Fruit fly (Drosophila melanogaster) whole organism, embryonic: ENCODE measurements around the gene CG14625.

ENCODE experiments used
- ATbp ChIP-seq: fragments of 200-800 bp; sonication (Bioruptor generic); optimal IDR thresholded peaks from 2 replicates; lab custom pipeline; 2017; ENCODE audit warnings: missing biosample characterization, mild to moderate bottlenecking, missing genetic modification characterization, missing genetic modification reagents
- Awh ChIP-seq: fragments of 200-800 bp; sonication (Bioruptor generic); IDR thresholded peaks from 2 replicates; pipeline ENCODE4, ENCODE4 v1.3.6; 2022; ENCODE audit warnings: missing biosample characterization, missing genetic modification characterization
- Blimp-1 ChIP-seq: fragments of 200-800 bp; sonication (Bioruptor generic); optimal IDR thresholded peaks from 3 replicates; lab custom pipeline; 2018; ENCODE audit warnings: missing biosample characterization, missing genetic modification characterization, mild to moderate bottlenecking, moderate library complexity, missing genetic modification reagents
- CG12299 ChIP-seq: fragments of 200-800 bp; sonication (Bioruptor generic); optimal IDR thresholded peaks from 2 replicates; lab custom pipeline; 2018; ENCODE audit warnings: missing biosample characterization, mild to moderate bottlenecking, missing genetic modification characterization
- CG13424 ChIP-seq: fragments of 200-800 bp; sonication (Bioruptor generic); optimal IDR thresholded peaks from 2 replicates; lab custom pipeline; 2019; ENCODE audit warnings: missing biosample characterization, mild to moderate bottlenecking, missing genetic modification characterization, moderate library complexity
- CG13775 ChIP-seq: fragments of 200-800 bp; sonication (Bioruptor generic); optimal IDR thresholded peaks from 3 replicates; lab custom pipeline; 2017; ENCODE audit warnings: missing biosample characterization, mild to moderate bottlenecking, missing genetic modification characterization
- CG14965 ChIP-seq: fragments of 200-800 bp; sonication (Bioruptor generic); optimal IDR thresholded peaks from 2 replicates; lab custom pipeline; 2016; ENCODE audit warnings: missing biosample characterization, missing genetic modification characterization, borderline replicate concordance
- CG1529 ChIP-seq: fragments of 200-800 bp; sonication (Bioruptor generic); optimal IDR thresholded peaks from 3 replicates; lab custom pipeline; 2018; ENCODE audit warnings: missing biosample characterization, missing genetic modification characterization
- CG17802 ChIP-seq: fragments of 200-800 bp; sonication (Bioruptor generic); optimal IDR thresholded peaks from 2 replicates; lab custom pipeline; 2018; ENCODE audit warnings: missing biosample characterization, mild to moderate bottlenecking, missing genetic modification characterization, moderate library complexity
- CG17912 ChIP-seq: fragments of 200-800 bp; sonication (Bioruptor generic); optimal IDR thresholded peaks from 2 replicates; lab custom pipeline; 2018; ENCODE audit warnings: missing biosample characterization, mild to moderate bottlenecking, missing genetic modification characterization
- CG18599 ChIP-seq: fragments of 200-800 bp; sonication (Bioruptor generic); optimal IDR thresholded peaks from 3 replicates; lab custom pipeline; 2017; ENCODE audit warnings: missing biosample characterization, missing genetic modification characterization, mild to moderate bottlenecking, moderate library complexity, missing genetic modification reagents
- CG2678 ChIP-seq: fragments of 200-800 bp; sonication (Bioruptor generic); optimal IDR thresholded peaks from 3 replicates; lab custom pipeline; 2019; ENCODE audit warnings: missing biosample characterization, mild to moderate bottlenecking, missing genetic modification characterization, moderate library complexity
- CG32532 ChIP-seq: fragments of 200-800 bp; sonication (Bioruptor generic); IDR thresholded peaks from 2 replicates; pipeline ENCODE4 v1.3.6; 2022; ENCODE audit warnings: missing biosample characterization, missing genetic modification characterization
- CG34376 ChIP-seq: fragments of 200-800 bp; sonication (Bioruptor generic); optimal IDR thresholded peaks from 2 replicates; lab custom pipeline; 2018; ENCODE audit warnings: missing biosample characterization, mild to moderate bottlenecking, missing genetic modification characterization
- CG3995 ChIP-seq: fragments of 200-800 bp; sonication (Bioruptor generic); optimal IDR thresholded peaks from 3 replicates; lab custom pipeline; 2016; ENCODE audit warnings: missing biosample characterization, missing genetic modification characterization
- CG4360 ChIP-seq: fragments of 200-800 bp; sonication (Bioruptor generic); IDR thresholded peaks from 2 replicates; pipeline ENCODE4 v1.3.6; 2022; ENCODE audit warnings: missing biosample characterization, missing genetic modification characterization
- CG4404 ChIP-seq: fragments of 200-800 bp; sonication (Bioruptor generic); IDR thresholded peaks from 2 replicates; pipeline ENCODE4 v1.3.6; 2022; ENCODE audit warnings: missing biosample characterization, missing genetic modification characterization
- CG7745 ChIP-seq: fragments of 200-800 bp; sonication (Bioruptor generic); optimal IDR thresholded peaks from 2 replicates; lab custom pipeline; 2018; ENCODE audit warnings: missing biosample characterization, mild to moderate bottlenecking, missing genetic modification characterization, moderate library complexity
- CG9727 ChIP-seq: fragments of 200-800 bp; sonication (Bioruptor generic); optimal IDR thresholded peaks from 3 replicates; lab custom pipeline; 2017; ENCODE audit warnings: missing biosample characterization, mild to moderate bottlenecking, missing genetic modification characterization
- CHES-1-like ChIP-seq: fragments of 200-800 bp; sonication (Bioruptor generic); optimal IDR thresholded peaks from 2 replicates; lab custom pipeline; 2016; ENCODE audit warnings: missing biosample characterization, missing genetic modification characterization
- D19B ChIP-seq: fragments of 200-800 bp; sonication (Bioruptor generic); optimal IDR thresholded peaks from 2 replicates; lab custom pipeline; 2017; ENCODE audit warnings: missing biosample characterization, mild to moderate bottlenecking, missing genetic modification characterization
- Ets65A ChIP-seq: fragments of 200-800 bp; sonication (Bioruptor generic); peaks from one replicate; lab custom pipeline; 2016; ENCODE audit warnings: missing biosample characterization, missing genetic modification characterization
- HLH3B ChIP-seq: fragments of 200-800 bp; sonication (Bioruptor generic); IDR thresholded peaks from 2 replicates; pipeline ENCODE4 v1.3.6; 2022; ENCODE audit warnings: missing biosample characterization, missing genetic modification characterization
- Hr39 ChIP-seq: fragments of >200 bp; optimal IDR thresholded peaks from 2 replicates; lab custom pipeline; 2017
- Nf-YB ChIP-seq: fragments of 200-800 bp; sonication (Bioruptor generic); optimal IDR thresholded peaks from 3 replicates; lab custom pipeline; 2019; ENCODE audit warnings: missing biosample characterization, mild to moderate bottlenecking, missing genetic modification characterization, moderate library complexity
- Nf-YC ChIP-seq: fragments of 200-800 bp; optimal IDR thresholded peaks from 3 replicates; lab custom pipeline; 2019; ENCODE audit warnings: missing biosample characterization, mild to moderate bottlenecking, missing genetic modification characterization, moderate library complexity
- Opbp ChIP-seq: fragments of 200-800 bp; sonication (Bioruptor generic); IDR thresholded peaks from 3 replicates; pipeline ENCODE4 v1.3.6; 2022; ENCODE audit warnings: missing biosample characterization, missing genetic modification characterization; ENCODE audit not compliant: partially characterized antibody
- YL-1 ChIP-seq: fragments of 200-800 bp; sonication (Bioruptor generic); optimal IDR thresholded peaks from 3 replicates; lab custom pipeline; 2017; ENCODE audit warnings: missing biosample characterization, mild to moderate bottlenecking, missing genetic modification characterization
- ab ChIP-seq: fragments of 200-800 bp; sonication (Bioruptor generic); optimal IDR thresholded peaks from 2 replicates; lab custom pipeline; 2016; ENCODE audit warnings: missing biosample characterization, missing genetic modification characterization
- cas ChIP-seq: fragments of 200-800 bp; sonication (Bioruptor generic); IDR thresholded peaks from 2 replicates; pipeline ENCODE4 v1.3.6; 2022; ENCODE audit warnings: missing biosample characterization, missing genetic modification characterization
- dmrt99B ChIP-seq: fragments of 200-800 bp; sonication (Bioruptor generic); optimal IDR thresholded peaks from 2 replicates; lab custom pipeline; 2018; ENCODE audit warnings: missing biosample characterization, mild to moderate bottlenecking, missing genetic modification characterization, moderate library complexity
- emc ChIP-seq: fragments of 200-800 bp; sonication (Bioruptor generic); optimal IDR thresholded peaks from 2 replicates; lab custom pipeline; 2016; ENCODE audit warnings: missing biosample characterization, missing genetic modification characterization
- exex ChIP-seq: fragments of 200-800 bp; sonication (Bioruptor generic); optimal IDR thresholded peaks from 4 replicates; lab custom pipeline; 2018; ENCODE audit warnings: missing biosample characterization, mild to moderate bottlenecking, missing genetic modification characterization, moderate library complexity
- fd3F ChIP-seq: fragments of 200-800 bp; sonication (Bioruptor generic); optimal IDR thresholded peaks from 2 replicates; lab custom pipeline; 2018; ENCODE audit warnings: missing biosample characterization, mild to moderate bottlenecking, missing genetic modification characterization, moderate library complexity
- gsb-n ChIP-seq: fragments of 200-800 bp; sonication (Bioruptor generic); optimal IDR thresholded peaks from 3 replicates; lab custom pipeline; 2018; ENCODE audit warnings: missing biosample characterization, mild to moderate bottlenecking, missing genetic modification characterization
- insv ChIP-seq, 2 experiments: fragments of 200-800 bp; sonication (Bioruptor generic); optimal IDR thresholded peaks; 3 replicates each; lab custom pipeline; 2016 to 2018; ENCODE audit warnings: missing biosample characterization in 2 of 2, missing genetic modification characterization in 2 of 2
- jigr1 ChIP-seq: fragments of 200-800 bp; sonication (Bioruptor generic); IDR thresholded peaks from 3 replicates; pipeline ENCODE4 v1.3.6; 2022; ENCODE audit warnings: missing biosample characterization, missing genetic modification characterization
- jumu ChIP-seq: fragments of 200-800 bp; sonication (Bioruptor generic); optimal IDR thresholded peaks from 3 replicates; lab custom pipeline; 2016; ENCODE audit warnings: missing biosample characterization, missing genetic modification characterization
- prd ChIP-seq, 3 experiments: fragments of >200 bp in 2 of 3; fragments of 200-800 bp in 1 of 3; sonication (Bioruptor generic) in 1 of 3; optimal IDR thresholded peaks in 2 of 3; IDR thresholded peaks in 1 of 3; 2 replicates in 2 of 3; 3 replicates in 1 of 3; pipeline versions ENCODE4 v1.3.6 to Lab custom; 2017 to 2022; ENCODE audit warnings: missing biosample characterization in 1 of 3, missing genetic modification characterization in 1 of 3
- ro ChIP-seq: fragments of 200-800 bp; sonication (Bioruptor generic); IDR thresholded peaks from 2 replicates; pipeline ENCODE4 v1.3.6; 2022; ENCODE audit warnings: missing biosample characterization, missing genetic modification characterization
- row ChIP-seq: fragments of 200-800 bp; sonication (Bioruptor generic); IDR thresholded peaks from 3 replicates; pipeline ENCODE4 v1.3.6; 2022; ENCODE audit warnings: missing biosample characterization, missing genetic modification characterization
- tna ChIP-seq: fragments of 200-800 bp; sonication (Bioruptor generic); IDR thresholded peaks from 2 replicates; pipeline ENCODE4 v1.3.6; 2022; ENCODE audit warnings: missing biosample characterization, missing genetic modification characterization; ENCODE audit not compliant: partially characterized antibody
- zen2 ChIP-seq: fragments of 200-800 bp; sonication (Bioruptor generic); IDR thresholded peaks from 3 replicates; pipeline ENCODE4 v1.3.6; 2022; ENCODE audit warnings: missing biosample characterization, missing genetic modification characterization; ENCODE audit not compliant: partially characterized antibody

The CG14625 gene

DNA sequence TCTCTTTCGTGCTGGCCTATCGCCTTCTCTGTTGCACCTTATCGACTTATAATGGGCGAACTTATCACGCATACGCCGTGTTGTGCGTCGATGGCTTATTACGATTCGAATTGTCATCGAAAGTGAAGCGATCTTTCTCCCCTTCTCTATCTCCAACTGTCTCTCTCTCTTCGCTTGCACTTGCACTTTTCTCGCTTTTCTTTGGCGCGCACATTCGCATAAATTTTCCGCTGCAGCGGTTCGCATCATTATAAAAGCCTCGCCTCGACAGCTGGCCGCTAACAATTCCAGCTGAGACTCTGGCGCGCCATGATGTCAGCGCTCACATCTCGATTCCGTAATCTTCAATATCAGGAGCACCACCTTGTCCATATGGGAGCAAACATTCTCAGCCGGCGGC is at the start of gene CG14625:
Gene CG14625, plus strand, starts transcription at position 301 of the 400 bp plus-strand sequence.
- peak; percentile 10 for TF ChIP-seq Blimp-1 (GFP tag; lab: Kevin White, UChicago)
- no peak for TF ChIP-seq CG12299 (tag; lab: Kevin White, UChicago)

DNA sequence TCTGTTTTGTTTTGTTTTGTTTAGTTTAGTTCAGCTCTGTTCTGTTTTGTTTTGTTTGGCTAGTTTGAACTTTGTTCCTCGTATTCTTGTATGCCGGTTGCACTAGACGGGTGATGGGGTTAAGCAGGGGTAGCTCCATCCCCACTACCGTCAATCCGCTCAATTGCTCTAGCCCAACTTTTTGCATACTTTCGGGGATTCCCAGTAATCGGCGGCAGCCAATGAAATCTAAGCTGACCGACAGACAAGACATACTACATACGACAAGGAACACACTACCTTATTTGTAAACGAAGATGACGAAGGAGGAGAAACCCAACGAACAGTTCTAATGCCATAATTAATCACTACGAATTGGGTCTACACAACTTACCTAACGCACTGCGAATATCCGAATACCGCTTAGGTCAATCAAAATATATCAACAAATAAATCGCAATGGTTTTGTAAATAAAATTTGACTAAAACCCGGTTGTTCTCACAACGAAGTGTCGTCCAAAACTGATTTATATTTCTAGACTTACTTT is 37.4 kb upstream of the CG14625 start, which contains the start of gene eIF4E7:
Gene eIF4E7, minus strand, starts transcription at position 477 of the 527 bp plus-strand sequence.
- TF ChIP-seq prd (optimal IDR thresholded peaks at IDR 0.05; lab: Kevin White, UChicago) (no peak), prd (GFP tag; IDR thresholded peaks at IDR 0.05; lab: Robert Waterston, UW) (no peak), HLH3B (GFP tag; lab: Robert Waterston, UW) (no peak), Hr39 (lab: Kevin White, UChicago) (no peak), fd3F (no peak), CG13775 (GFP tag; lab: Kevin White, UChicago) (no peak), CG4360 (GFP tag; lab: Robert Waterston, UW) (no peak), zen2 (GFP tag; lab: Robert Waterston, UW) (no peak), ATbp (GFP tag; lab: Kevin White, UChicago) (no peak), cas (no peak), CHES-1-like (GFP tag; lab: Kevin White, UChicago) (no peak), CG1529 (GFP tag; lab: Kevin White, UChicago) (no peak), Nf-YB (peak; percentile 84), Nf-YC (tag; lab: Kevin White, UChicago) (peak; percentile 65), Opbp (GFP tag; lab: Robert Waterston, UW) (no peak)
- TF ChIP-seq, all 482 proteins: peak for 2

DNA sequence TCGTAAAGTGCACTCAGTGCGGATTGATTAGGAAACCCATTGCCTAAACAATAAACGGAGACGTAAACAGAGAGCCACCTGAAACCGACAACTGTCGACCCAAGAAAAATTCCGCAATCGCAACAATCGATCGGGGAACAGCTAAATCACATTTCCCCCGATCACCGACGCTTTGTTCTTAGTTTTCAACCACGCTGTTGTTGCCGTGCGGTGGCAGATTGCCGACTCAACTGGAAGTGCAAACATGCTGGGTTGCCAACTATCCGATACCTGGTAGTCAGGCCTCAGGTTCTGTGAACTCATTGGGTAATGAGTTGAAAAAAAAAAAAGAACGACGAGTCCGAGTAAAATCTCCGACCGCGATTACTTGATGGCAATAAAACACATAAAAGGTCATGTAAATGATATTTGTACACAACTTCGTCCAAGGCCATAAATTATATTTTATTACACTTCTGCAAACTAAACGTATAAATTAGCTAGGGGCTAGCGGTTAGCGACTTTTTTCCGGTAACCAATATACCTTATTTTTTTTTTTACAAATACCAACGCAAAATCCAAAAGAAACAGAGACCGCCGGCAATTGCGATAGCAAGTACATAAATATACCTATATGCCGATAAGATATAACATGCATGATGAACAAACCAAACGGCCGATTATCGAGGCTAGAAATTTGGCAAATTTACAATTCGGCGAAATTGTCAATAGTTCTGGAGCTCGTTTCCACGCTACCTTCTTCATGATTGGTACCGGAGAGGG is 29.0 kb upstream of the CG14625 start, which contains the start of gene CG11378:
Gene CG11378, plus strand, starts transcription at position 712 of the 762 bp plus-strand sequence.
- TF ChIP-seq CG3995 (GFP tag; lab: Kevin White, UChicago) (peak; percentile 3), tna (GFP tag; lab: Robert Waterston, UW) (0 out of 2 replicates have a peak, but pooled peaks have one; percentile 7), CG17912 (GFP tag; lab: Kevin White, UChicago) (no peak), Ets65A (peak; percentile 31), CG34376 (peak; percentile 68), D19B (GFP tag; lab: Kevin White, UChicago) (peak; percentile 85), CG2678 (tag; lab: Kevin White, UChicago) (peak; percentile 27), CG18599 (peak; percentile 16), row (GFP tag; lab: Robert Waterston, UW) (peak; percentile 31; the same call in 1 of the 3 replicates), zen2 (GFP tag; lab: Robert Waterston, UW) (no peak), CG7745 (no peak), CG9727 (GFP tag; lab: Kevin White, UChicago) (peak; percentile 12), exex (tag; lab: Kevin White, UChicago) (peak; percentile 66)

DNA sequence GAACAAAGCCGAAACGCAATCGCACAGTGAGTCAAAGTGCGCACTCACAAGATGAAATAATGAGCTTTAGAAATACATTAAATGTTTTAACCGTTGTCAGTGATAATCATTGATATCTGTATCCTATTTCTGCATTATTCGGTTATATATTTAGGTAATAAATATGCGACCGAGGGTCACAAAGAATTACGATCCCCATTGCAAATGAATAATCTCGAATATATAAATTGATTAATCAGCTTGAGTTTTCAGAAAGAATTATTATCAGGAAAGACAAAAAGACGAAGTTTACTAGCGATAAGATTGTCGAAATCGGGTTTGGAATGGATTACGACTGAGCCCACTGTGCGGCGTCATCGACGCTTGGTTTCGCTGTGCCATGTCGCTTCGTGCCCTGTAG is 28.3 kb upstream of the CG14625 start:
- TF ChIP-seq Awh (GFP tag; lab: Robert Waterston, UW) (no peak), emc (GFP tag; lab: Kevin White, UChicago) (no peak), gsb-n (no peak), CG13424 (tag; lab: Kevin White, UChicago) (peak; percentile 59), ab (GFP tag; lab: Kevin White, UChicago) (no peak), dmrt99B (tag; lab: Kevin White, UChicago) (peak; percentile 54), YL-1 (GFP tag; lab: Kevin White, UChicago) (no peak), jumu (GFP tag; lab: Kevin White, UChicago) (no peak), ro (no peak), CG32532 (GFP tag; lab: Robert Waterston, UW) (peak; percentile 34), CG14965 (GFP tag; lab: Kevin White, UChicago) (no peak), insv (GFP tag; optimal IDR thresholded peaks at IDR 0.05; lab: Kevin White, UChicago) (no peak), jigr1 (no peak), Blimp-1 (GFP tag; lab: Kevin White, UChicago) (peak; percentile 11), CG17802 (no peak), CG4404 (GFP tag; lab: Robert Waterston, UW) (no peak)
